Fruit fly (Drosophila melanogaster): ENCODE results near the gene CG17726.
A peak's percentile ranks its signal among the peaks of the same experiment; 100 is the strongest.

The CG17726 gene

DNA sequence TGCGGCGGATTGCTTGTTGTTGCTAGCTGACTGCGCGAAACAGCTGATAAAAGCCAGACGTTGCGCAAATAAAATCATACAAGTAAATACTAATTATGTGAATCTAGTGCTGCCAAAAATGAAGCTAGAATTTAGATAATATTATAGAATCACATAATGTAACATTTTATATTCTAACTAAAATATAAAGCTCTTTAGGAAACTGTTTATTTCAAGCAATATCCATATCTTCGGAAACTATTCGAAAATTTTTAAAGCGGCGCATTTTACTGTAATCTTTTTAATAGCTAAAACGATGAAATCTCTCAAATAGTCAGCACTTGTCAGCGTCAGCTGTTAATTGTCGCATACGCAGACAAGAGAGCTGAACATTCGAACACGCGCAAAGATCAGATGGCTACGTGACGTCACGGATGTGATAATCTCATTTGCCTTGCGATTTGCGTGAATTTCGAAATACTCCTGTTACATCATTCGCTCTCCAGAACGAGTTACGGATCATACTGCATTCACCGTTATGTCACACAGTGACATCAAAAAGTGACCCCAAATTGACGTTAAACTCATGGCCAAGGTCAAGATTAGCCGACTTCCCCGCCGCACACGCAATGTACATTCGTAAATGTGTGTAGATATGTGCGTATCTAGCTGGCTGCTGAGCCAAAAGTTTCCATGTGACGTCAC is 16.6 kb downstream of the CG17726 start (continued):
- no peak for TF ChIP-seq Sox102F (GFP tag; optimal IDR thresholded peaks at IDR 0.05)
- no peak for TF ChIP-seq en (GFP tag; optimal IDR thresholded peaks at IDR 0.05)
- no peak for TF ChIP-seq tin (GFP tag; optimal IDR thresholded peaks at IDR 0.05)
- TF ChIP-seq CG30403 (GFP tag; optimal IDR thresholded peaks at IDR 0.05) = peak; percentile 41
- TF ChIP-seq CG7372 (GFP tag; IDR thresholded peaks at IDR 0.05) = no peak
- no peak for TF ChIP-seq CG31224 (GFP tag; IDR thresholded peaks at IDR 0.05)
- no peak for TF ChIP-seq CkIIα-i1 (GFP tag; IDR thresholded peaks at IDR 0.05)
- TF ChIP-seq Ets97D (GFP tag; optimal IDR thresholded peaks at IDR 0.05) = peak; percentile 1
- no peak for TF ChIP-seq CG17186 (GFP tag; optimal IDR thresholded peaks at IDR 0.05)
- no peak for TF ChIP-seq zf30C (GFP tag; optimal IDR thresholded peaks at IDR 0.05)
- no peak for TF ChIP-seq Dip2 (GFP tag; IDR thresholded peaks at IDR 0.05)
- TF ChIP-seq Tbp (GFP tag; optimal IDR thresholded peaks at IDR 0.05) = no peak
- no peak for TF ChIP-seq CG9215 (GFP tag; IDR thresholded peaks at IDR 0.05)
- no peak for TF ChIP-seq Mad (GFP tag; optimal IDR thresholded peaks at IDR 0.05)
- no peak for TF ChIP-seq CG8765 (GFP tag; IDR thresholded peaks at IDR 0.05)
- no peak for TF ChIP-seq CG3995 (GFP tag; optimal IDR thresholded peaks at IDR 0.05)
- peak; percentile 60 for TF ChIP-seq CG6854 (GFP tag; optimal IDR thresholded peaks at IDR 0.05)
- TF ChIP-seq CG7745 (tag; optimal IDR thresholded peaks at IDR 0.05) = no peak
- no peak for TF ChIP-seq CG7963 (GFP tag; IDR thresholded peaks at IDR 0.05; ENCODE audit: partially characterized antibody)
- no peak for TF ChIP-seq gsb (GFP tag; IDR thresholded peaks at IDR 0.05)
- no peak for TF ChIP-seq CG12391 (tag; optimal IDR thresholded peaks at IDR 0.05)
- TF ChIP-seq ap (GFP tag; IDR thresholded peaks at IDR 0.05) = no peak
- no peak for TF ChIP-seq CG6654 (GFP tag; optimal IDR thresholded peaks at IDR 0.05)
- TF ChIP-seq chif (GFP tag; optimal IDR thresholded peaks at IDR 0.05) = no peak
- TF ChIP-seq Nf-YB (GFP tag; optimal IDR thresholded peaks at IDR 0.05) = no peak
- TF ChIP-seq slou (GFP tag; optimal IDR thresholded peaks at IDR 0.05) = no peak
- no peak for TF ChIP-seq CG9797 (GFP tag; optimal IDR thresholded peaks at IDR 0.05)
- TF ChIP-seq shn (GFP tag; optimal IDR thresholded peaks at IDR 0.05) = no peak
- no peak for TF ChIP-seq sc (optimal IDR thresholded peaks at IDR 0.05)
- no peak for TF ChIP-seq sc (GFP tag; optimal IDR thresholded peaks at IDR 0.05)
- TF ChIP-seq Abd-B (GFP tag; optimal IDR thresholded peaks at IDR 0.05) = no peak
- TF ChIP-seq CG12071 (GFP tag; optimal IDR thresholded peaks at IDR 0.05) = no peak
- TF ChIP-seq da (GFP tag; optimal IDR thresholded peaks at IDR 0.05) = no peak
- no peak for TF ChIP-seq danr (GFP tag; IDR thresholded peaks at IDR 0.05)
- TF ChIP-seq br (optimal IDR thresholded peaks at IDR 0.05) = no peak
- TF ChIP-seq nerfin-1 (tag; optimal IDR thresholded peaks at IDR 0.05) = no peak
- no peak for TF ChIP-seq CG10565 (GFP tag; optimal IDR thresholded peaks at IDR 0.05)
- no peak for TF ChIP-seq twi (tag; optimal IDR thresholded peaks at IDR 0.05)
- TF ChIP-seq abd-A (tag; optimal IDR thresholded peaks at IDR 0.05) = no peak
- TF ChIP-seq CG6765 (GFP tag; optimal IDR thresholded peaks at IDR 0.05) = peak; percentile 60
- TF ChIP-seq CG12155 (GFP tag; optimal IDR thresholded peaks at IDR 0.05) = no peak
- TF ChIP-seq CG5245 (GFP tag; optimal IDR thresholded peaks at IDR 0.05) = no peak
- no peak for TF ChIP-seq Poxn (GFP tag; IDR thresholded peaks at IDR 0.05)
- no peak for TF ChIP-seq gce (GFP tag; IDR thresholded peaks at IDR 0.05)
- TF ChIP-seq mirr (GFP tag; optimal IDR thresholded peaks at IDR 0.05) = peak; percentile 47
- peak; percentile 55 for TF ChIP-seq cwo (GFP tag; optimal IDR thresholded peaks at IDR 0.05)
- no peak for TF ChIP-seq ham (GFP tag; IDR thresholded peaks at IDR 0.05)
- peak; percentile 48 for TF ChIP-seq nmo (GFP tag; optimal IDR thresholded peaks at IDR 0.05)
- no peak for TF ChIP-seq bigmax (GFP tag; optimal IDR thresholded peaks at IDR 0.05)
- TF ChIP-seq CG12744 (GFP tag; optimal IDR thresholded peaks at IDR 0.05) = no peak
- no peak for TF ChIP-seq psq (GFP tag; optimal IDR thresholded peaks at IDR 0.05)
- TF ChIP-seq Hmx (GFP tag; optimal IDR thresholded peaks at IDR 0.05) = no peak

Measured in whole organism, embryonic.